Fruit fly (Drosophila melanogaster): ENCODE results near the gene CG43815.

- TF ChIP-seq kay (GFP tag; ENCODE audit: borderline replicate concordance) (no peak), Clk (GFP tag; optimal IDR thresholded peaks at IDR 0.05) (no peak), Mnt (GFP tag; optimal IDR thresholded peaks at IDR 0.05) (no peak), cnc (optimal IDR thresholded peaks at IDR 0.05) (no peak), toe (GFP tag; optimal IDR thresholded peaks at IDR 0.05) (no peak), tj (GFP tag; optimal IDR thresholded peaks at IDR 0.05) (no peak), CG7101 (tag; optimal IDR thresholded peaks at IDR 0.05) (no peak), CG1620 (GFP tag; optimal IDR thresholded peaks at IDR 0.05) (no peak), Crg-1 (GFP tag; optimal IDR thresholded peaks at IDR 0.05) (no peak), cic (GFP tag; optimal IDR thresholded peaks at IDR 0.05) (no peak)
These were observed 18.6 kb downstream of the CG43815 start for dm6 chr2L:3594629-3595028.

Measured in whole organism, adult.